Worm (Caenorhabditis elegans): ENCODE measurements around the gene W02A2.9.

DNA sequence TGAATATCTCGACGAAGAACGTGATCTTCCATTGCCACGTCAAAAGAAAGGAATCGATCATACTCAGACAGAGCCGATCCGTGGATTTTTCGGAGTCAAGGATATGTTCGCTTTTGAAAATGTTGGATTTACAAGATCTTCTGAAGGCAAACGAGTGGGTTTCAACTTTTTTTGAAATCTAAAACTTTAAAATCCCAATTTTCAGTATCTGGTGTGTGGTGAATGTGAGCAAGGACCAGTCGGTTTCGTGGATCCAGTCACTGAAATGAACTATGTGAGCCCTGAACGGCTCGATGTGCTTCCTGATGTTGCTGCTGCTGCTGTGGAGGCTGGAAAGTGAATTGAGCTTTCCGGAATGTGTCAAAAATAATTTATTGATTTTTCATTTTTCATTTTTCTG is 39.4 kb downstream of the W02A2.9 start, which contains the start of gene lsm-3:
- TF ChIP-seq ref-1 (GFP tag; conservative IDR thresholded peaks at IDR 0.05) (no peak), flt-1 (GFP tag; IDR thresholded peaks at IDR 0.05) (no peak), T22C8.4 (GFP tag; IDR thresholded peaks at IDR 0.05) (no peak), med-1 (GFP tag; optimal IDR thresholded peaks at IDR 0.05; ENCODE audit: insufficient read depth) (no peak)

Measured in whole organism, midembryonic.